Worm (Caenorhabditis elegans) whole organism, mixed stage, embryonic: ENCODE results near the gene hmgr-1.

ENCODE experiments used
- blmp-1 ChIP-seq: fragments of 150-350 bp; optimal IDR thresholded peaks from 2 replicates; lab custom pipeline; 2014; ENCODE audit warnings: missing biosample characterization, missing genetic modification characterization
- ces-1 ChIP-seq: fragments of 150-350 bp; optimal IDR thresholded peaks from 2 replicates; lab custom pipeline; 2014; ENCODE audit warnings: missing biosample characterization, missing genetic modification reagents, missing genetic modification characterization
- elt-3 ChIP-seq: fragments of 150-350 bp; optimal IDR thresholded peaks from 2 replicates; lab custom pipeline; 2014; ENCODE audit warnings: missing biosample characterization, missing genetic modification characterization
- mep-1 ChIP-seq: fragments of 150-350 bp; optimal IDR thresholded peaks from 2 replicates; lab custom pipeline; 2017; ENCODE audit warnings: missing biosample characterization, missing genetic modification reagents, missing genetic modification characterization, inconsistent platforms
- nhr-12 ChIP-seq: fragments of 150-350 bp; optimal IDR thresholded peaks from 2 replicates; lab custom pipeline; 2014; ENCODE audit warnings: missing biosample characterization, missing genetic modification characterization
- nhr-28 ChIP-seq: fragments of 150-350 bp; optimal IDR thresholded peaks from 2 replicates; lab custom pipeline; 2014; ENCODE audit warnings: missing biosample characterization, missing genetic modification characterization
- pha-4 ChIP-seq: fragments of 150-350 bp; optimal IDR thresholded peaks from 2 replicates; lab custom pipeline; 2018; ENCODE audit warnings: missing biosample characterization, missing genetic modification reagents, missing genetic modification characterization
- snpc-4 ChIP-seq: fragments of 150-350 bp; optimal IDR thresholded peaks from 2 replicates; lab custom pipeline; 2014; ENCODE audit warnings: missing biosample characterization, missing genetic modification characterization
- tbx-8 ChIP-seq: fragments of 200-800 bp; sonication (Bioruptor generic); optimal IDR thresholded peaks from 2 replicates; lab custom pipeline; 2018; ENCODE audit warnings: mild to moderate bottlenecking, missing genetic modification characterization, moderate library complexity, missing compliant biosample characterization
- unc-62 ChIP-seq: fragments of 150-350 bp; optimal IDR thresholded peaks from 2 replicates; lab custom pipeline; 2014; ENCODE audit warnings: missing biosample characterization, missing genetic modification reagents, missing genetic modification characterization
- zip-8 ChIP-seq: fragments of 150-350 bp; optimal IDR thresholded peaks from 2 replicates; lab custom pipeline; 2014; ENCODE audit warnings: missing biosample characterization, missing genetic modification characterization

DNA sequence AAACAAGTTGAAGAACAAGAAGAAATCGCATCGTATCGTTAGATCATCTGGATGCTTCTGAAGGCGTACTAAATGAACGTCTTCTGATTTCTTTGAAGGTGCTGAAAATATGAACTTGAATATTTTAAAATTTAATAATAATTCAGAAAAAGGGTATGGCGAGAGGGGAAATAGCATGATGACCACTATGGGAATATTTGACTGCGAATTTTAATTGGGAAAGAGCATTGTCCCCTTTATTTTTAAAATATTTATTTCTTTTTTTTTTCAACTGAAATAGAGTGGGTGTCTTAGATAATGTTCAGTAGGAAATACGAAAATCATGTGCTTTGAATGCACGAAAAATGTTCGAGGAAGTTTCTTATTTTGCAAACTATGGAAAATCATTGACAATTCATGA lies 36.1 kb downstream of the hmgr-1 start, which contains the start of gene lgc-50:
- no peak for TF ChIP-seq ces-1 (GFP tag; lab: Kevin White, UChicago)
- TF ChIP-seq nhr-12 (tag; lab: Kevin White, UChicago), result no peak
- TF ChIP-seq blmp-1 (tag; lab: Kevin White, UChicago), result no peak
- TF ChIP-seq snpc-4, result no peak
- TF ChIP-seq nhr-28 (tag; lab: Kevin White, UChicago), result no peak
- TF ChIP-seq unc-62 (GFP tag; lab: Kevin White, UChicago), result no peak
- no peak for TF ChIP-seq elt-3 (tag; lab: Kevin White, UChicago)
- TF ChIP-seq zip-8 (tag; lab: Kevin White, UChicago), result no peak
- TF ChIP-seq tbx-8 (GFP tag; lab: Kevin White, UChicago), result no peak
- TF ChIP-seq pha-4 (tag; lab: Kevin White, UChicago), result no peak
- no peak for TF ChIP-seq mep-1 (tag; lab: Kevin White, UChicago)
